Worm (Caenorhabditis elegans) whole organism, midembryonic: ENCODE results near the gene T20B12.5.

Experiments used
- T22C8.4 ChIP-seq: fragments of 200-800 bp; sonication (Bioruptor generic); IDR thresholded peaks from 2 replicates; pipeline ENCODE4 v1.3.6; 2022; ENCODE audit warnings: missing genetic modification characterization, missing compliant biosample characterization
- cog-1 ChIP-seq: sonication (generic microtip); optimal IDR thresholded peaks from 2 replicates; lab custom pipeline; 2016; ENCODE audit warnings: missing genetic modification characterization, missing compliant biosample characterization
- flt-1 ChIP-seq: fragments of 200-800 bp; sonication (Bioruptor generic); IDR thresholded peaks from 2 replicates; pipeline ENCODE4 v1.3.6; 2022; ENCODE audit warnings: missing genetic modification characterization, missing compliant biosample characterization
- klf-2 ChIP-seq: fragments of 200-800 bp; sonication (Bioruptor generic); conservative IDR thresholded peaks from 2 replicates; pipeline ENCODE4 v1.3.6; 2022; ENCODE audit warnings: missing genetic modification reagents, missing genetic modification characterization, missing compliant biosample characterization
- med-1 ChIP-seq: sonication (generic microtip); optimal IDR thresholded peaks from 2 replicates; lab custom pipeline; 2017; ENCODE audit warnings: missing genetic modification characterization, mild to moderate bottlenecking, missing compliant biosample characterization, antibody characterized with exemption, missing genetic modification reagents; ENCODE audit not compliant: insufficient read depth
- ztf-29 ChIP-seq: fragments of 200-800 bp; sonication (Bioruptor generic); IDR thresholded peaks from 2 replicates; pipeline ENCODE4 v1.3.6; 2022; ENCODE audit warnings: missing genetic modification reagents, missing genetic modification characterization, missing compliant biosample characterization

- no peak for TF ChIP-seq cog-1 (tag; lab: Kevin White, UChicago)
- no peak for TF ChIP-seq klf-2 (GFP tag; lab: Robert Waterston, UW)
- TF ChIP-seq flt-1 (GFP tag; lab: Robert Waterston, UW) = no peak
- TF ChIP-seq T22C8.4 (GFP tag; lab: Robert Waterston, UW) = no peak
- no peak for TF ChIP-seq ztf-29 (GFP tag; lab: Robert Waterston, UW)
- TF ChIP-seq med-1 (GFP tag; lab: Kevin White, UChicago) = no peak
Observed at ce11 chrIII:7367012-7367760, at the start of gene T20B12.5, which contains the start of gene T20B12.4.
